Worm (Caenorhabditis elegans) whole organism, early embryonic: Measurements from ENCODE around the gene C14C10.2.

Experiments used
- B0310.2 ChIP-seq: sonication (generic microtip); optimal IDR thresholded peaks from 2 replicates; lab custom pipeline; 2016; ENCODE audit warnings: mild to moderate bottlenecking, missing genetic modification characterization, missing compliant biosample characterization
- F13C5.2 ChIP-seq: sonication (generic microtip); optimal IDR thresholded peaks from 2 replicates; lab custom pipeline; 2017; ENCODE audit warnings: mild to moderate bottlenecking, missing genetic modification characterization, inconsistent platforms, missing compliant biosample characterization
- aly-1 ChIP-seq: sonication (generic microtip); optimal IDR thresholded peaks from 2 replicates; lab custom pipeline; 2016; ENCODE audit warnings: missing genetic modification characterization, missing compliant biosample characterization
- ama-1 ChIP-seq: fragments of 150-350 bp; optimal IDR thresholded peaks from 2 replicates; lab custom pipeline; 2014
- ceh-13 ChIP-seq: fragments of 200-800 bp; sonication (Bioruptor generic); optimal IDR thresholded peaks from 2 replicates; lab custom pipeline; 2018; ENCODE audit warnings: mild to moderate bottlenecking, missing genetic modification characterization, missing compliant biosample characterization
- ceh-36 ChIP-seq: sonication (generic microtip); optimal IDR thresholded peaks from 2 replicates; lab custom pipeline; 2016; ENCODE audit warnings: missing genetic modification characterization, inconsistent platforms, missing compliant biosample characterization
- ets-7 ChIP-seq: sonication (generic microtip); optimal IDR thresholded peaks from 2 replicates; lab custom pipeline; 2016; ENCODE audit warnings: missing genotype, missing genetic modification characterization, missing compliant biosample characterization
- flt-1 ChIP-seq: fragments of 200-800 bp; sonication (Bioruptor generic); IDR thresholded peaks from 2 replicates; pipeline ENCODE4 v1.3.6; 2022; ENCODE audit warnings: missing genetic modification characterization, missing compliant biosample characterization
- hmbx-1 ChIP-seq: sonication (generic microtip); optimal IDR thresholded peaks from 2 replicates; lab custom pipeline; 2016; ENCODE audit warnings: mild to moderate bottlenecking, missing genetic modification characterization, missing compliant biosample characterization
- hmg-4 ChIP-seq: fragments of 200-800 bp; sonication (Bioruptor generic); optimal IDR thresholded peaks from 2 replicates; lab custom pipeline; 2018; ENCODE audit warnings: mild to moderate bottlenecking, missing genetic modification characterization, missing compliant biosample characterization
- hnd-1 ChIP-seq: sonication (generic microtip); optimal IDR thresholded peaks from 2 replicates; lab custom pipeline; 2016; ENCODE audit warnings: missing genetic modification characterization, missing compliant biosample characterization
- pes-1 ChIP-seq: fragments of 200-800 bp; sonication (Bioruptor generic); IDR thresholded peaks from 2 replicates; pipeline ENCODE4 v1.3.6; 2022; ENCODE audit warnings: missing genetic modification reagents, missing genetic modification characterization, missing compliant biosample characterization
- scrt-1 ChIP-seq: fragments of 200-800 bp; sonication (Bioruptor generic); IDR thresholded peaks from 2 replicates; pipeline ENCODE4 v1.3.6; 2022; ENCODE audit warnings: missing genetic modification characterization, missing compliant biosample characterization
- sea-1 ChIP-seq: fragments of 200-800 bp; sonication (Bioruptor generic); conservative IDR thresholded peaks from 2 replicates; pipeline ENCODE4 v1.3.6; 2022; ENCODE audit warnings: missing genetic modification characterization, missing compliant biosample characterization
- tbx-11 ChIP-seq: fragments of 200-800 bp; sonication (Bioruptor generic); IDR thresholded peaks from 2 replicates; pipeline ENCODE4 v1.3.6; 2022; ENCODE audit warnings: missing genetic modification characterization, missing compliant biosample characterization
- tbx-37 ChIP-seq: fragments of 200-800 bp; sonication (Bioruptor generic); conservative IDR thresholded peaks from 2 replicates; pipeline ENCODE4 v1.3.6; 2022; ENCODE audit warnings: missing genetic modification reagents, missing genetic modification characterization, missing compliant biosample characterization
- tra-4 ChIP-seq: sonication (generic microtip); optimal IDR thresholded peaks from 2 replicates; lab custom pipeline; 2017; ENCODE audit warnings: missing genetic modification characterization, missing compliant biosample characterization

C14C10.2 gene

DNA sequence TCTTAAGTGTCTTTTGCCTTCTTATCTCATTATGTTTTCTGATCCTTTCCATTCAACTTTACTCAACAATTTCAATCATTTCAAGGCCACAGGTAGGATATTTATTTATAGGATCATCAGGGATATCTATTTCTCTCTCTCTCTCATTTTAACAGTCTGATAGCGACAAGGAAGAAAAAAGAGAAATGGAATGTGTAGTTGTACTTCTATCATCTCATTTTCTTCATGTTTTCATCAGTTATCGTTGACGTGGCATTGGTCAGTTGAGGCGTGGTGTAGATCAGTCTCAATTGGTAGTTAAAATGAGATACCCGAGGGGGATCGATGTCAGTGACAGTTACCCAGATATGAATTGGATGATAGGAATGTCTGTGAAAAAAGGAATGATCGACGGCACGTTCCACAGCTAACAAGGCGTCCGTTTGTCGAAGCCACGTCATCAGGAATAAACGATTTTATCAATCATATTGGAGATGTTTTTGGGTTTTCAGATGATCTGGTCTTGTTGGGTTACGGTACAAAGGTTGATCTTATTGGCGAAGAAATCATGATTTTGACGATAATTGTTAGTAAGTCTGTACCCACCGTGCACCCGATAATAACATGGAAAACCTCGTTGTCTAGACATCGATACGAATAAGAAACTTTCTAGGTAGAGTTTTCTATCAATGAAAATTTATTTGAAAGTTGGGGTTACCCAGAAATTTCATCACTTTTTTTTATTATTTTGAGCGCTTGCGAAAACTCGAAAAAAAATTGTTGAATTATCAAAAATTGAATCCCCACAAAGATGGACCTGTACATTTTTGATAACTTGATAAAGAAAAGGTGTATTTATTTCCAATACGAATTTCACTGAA lies 37.9 kb downstream of the C14C10.2 start:
- TF ChIP-seq tbx-11 (GFP tag; lab: Robert Waterston, UW) (no peak), ceh-36 (tag; lab: Kevin White, UChicago) (no peak), ets-7 (tag; lab: Kevin White, UChicago) (no peak), hmbx-1 (no peak), ceh-13 (GFP tag; lab: Kevin White, UChicago) (no peak), scrt-1 (GFP tag; lab: Robert Waterston, UW) (no peak), flt-1 (no peak), F13C5.2 (no peak), tra-4 (tag; lab: Kevin White, UChicago) (no peak), aly-1 (tag; lab: Kevin White, UChicago) (no peak), pes-1 (GFP tag; lab: Robert Waterston, UW) (no peak), sea-1 (no peak)

ce11 chrV:12553286-12553725 lies 39.0 kb downstream of the C14C10.2 start:
- TF ChIP-seq flt-1 (no peak), pes-1 (GFP tag; lab: Robert Waterston, UW) (no peak), ceh-13 (GFP tag; lab: Kevin White, UChicago) (no peak), hmg-4 (GFP tag; lab: Kevin White, UChicago) (no peak), B0310.2 (no peak), tbx-37 (GFP tag; lab: Robert Waterston, UW) (no peak), tbx-11 (GFP tag; lab: Robert Waterston, UW) (no peak), F13C5.2 (no peak), hnd-1 (no peak), hmbx-1 (no peak), scrt-1 (GFP tag; lab: Robert Waterston, UW) (no peak), ets-7 (tag; lab: Kevin White, UChicago) (no peak), sea-1 (no peak), aly-1 (tag; lab: Kevin White, UChicago) (no peak), ceh-36 (tag; lab: Kevin White, UChicago) (no peak)

DNA sequence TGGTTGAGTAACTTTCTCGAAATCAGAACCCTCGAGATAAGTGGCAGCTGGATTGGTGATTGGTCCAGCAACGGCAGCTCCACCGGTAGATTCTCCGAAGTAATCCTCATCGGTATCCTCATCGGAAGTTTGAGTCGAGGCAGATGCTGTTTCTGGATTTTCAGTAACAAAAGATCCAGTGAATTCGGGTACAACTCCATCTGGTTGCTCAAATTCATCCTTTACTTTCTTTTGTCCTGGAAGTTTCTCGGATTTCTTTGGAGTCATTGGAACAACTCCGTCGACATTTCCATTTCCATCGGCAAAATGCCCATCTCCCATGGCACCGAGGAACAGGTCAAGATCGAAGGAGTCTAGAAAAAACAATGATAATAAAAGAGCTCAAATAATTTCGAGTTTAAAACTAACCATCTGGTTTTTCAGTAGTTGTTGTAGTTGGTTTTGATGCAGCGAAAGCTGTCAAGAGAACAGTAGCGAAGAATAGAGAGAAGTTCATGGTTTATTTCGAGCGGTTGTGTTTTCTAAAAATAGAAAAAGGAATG lies 39.5 kb downstream of the C14C10.2 start, which contains the start of gene F45D3.4:
Gene F45D3.4, minus strand, starts transcription at position 521 of the 542 bp plus-strand sequence.
- TF ChIP-seq hnd-1 (no peak), ets-7 (tag; lab: Kevin White, UChicago) (no peak), F13C5.2 (no peak)

DNA sequence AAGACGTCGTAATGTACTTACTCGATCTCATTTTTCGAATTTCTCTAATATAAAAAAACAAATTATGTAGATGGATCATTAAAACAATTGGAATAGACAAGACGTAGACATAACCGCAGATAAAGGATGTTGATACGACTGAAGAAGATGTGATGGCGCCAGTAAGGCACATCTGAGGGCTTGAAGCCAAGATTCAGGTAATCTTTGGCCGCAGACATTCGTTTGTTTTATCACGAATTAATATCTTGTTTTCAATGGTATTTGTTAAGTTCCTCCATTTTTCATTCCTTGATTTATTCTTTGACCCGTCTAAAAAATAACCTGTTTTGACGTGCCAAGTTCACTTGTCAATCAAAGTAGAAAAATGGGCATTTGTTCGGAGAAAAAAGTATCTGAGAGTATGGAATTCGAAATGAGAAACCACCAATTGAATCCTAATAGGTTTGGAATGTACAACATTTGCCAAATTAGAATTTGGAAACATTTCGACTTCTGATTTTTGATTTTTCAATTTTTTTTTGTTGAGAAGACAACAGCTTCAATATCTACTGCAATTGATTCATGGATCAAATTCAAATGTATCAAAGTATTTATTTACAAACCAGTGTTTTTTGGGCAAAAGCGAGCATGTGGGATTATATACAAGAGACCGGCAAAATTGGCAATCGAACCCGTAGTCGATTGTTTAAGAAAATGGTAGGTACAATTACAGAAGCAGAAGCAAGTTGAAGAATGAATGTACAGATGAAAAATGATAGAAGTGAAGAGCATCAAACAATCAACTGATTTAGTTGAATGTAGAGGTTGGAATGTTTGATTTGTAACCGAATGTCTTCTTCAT lies 40.4 kb downstream of the C14C10.2 start:
- no peak for TF ChIP-seq hmg-4 (GFP tag; lab: Kevin White, UChicago)
- TF ChIP-seq aly-1 (tag; lab: Kevin White, UChicago) = no peak
- TF ChIP-seq ets-7 (tag; lab: Kevin White, UChicago) = no peak
- no peak for TF ChIP-seq hnd-1
- no peak for TF ChIP-seq pes-1 (GFP tag; lab: Robert Waterston, UW)
- TF ChIP-seq B0310.2 = no peak
- TF ChIP-seq F13C5.2 = no peak
- no peak for TF ChIP-seq flt-1
- no peak for TF ChIP-seq scrt-1 (GFP tag; lab: Robert Waterston, UW)
- no peak for TF ChIP-seq tra-4 (tag; lab: Kevin White, UChicago)
- TF ChIP-seq ama-1 = no peak
- no peak for TF ChIP-seq hmbx-1
- no peak for TF ChIP-seq ceh-36 (tag; lab: Kevin White, UChicago)
- TF ChIP-seq tbx-11 (GFP tag; lab: Robert Waterston, UW) = no peak

DNA sequence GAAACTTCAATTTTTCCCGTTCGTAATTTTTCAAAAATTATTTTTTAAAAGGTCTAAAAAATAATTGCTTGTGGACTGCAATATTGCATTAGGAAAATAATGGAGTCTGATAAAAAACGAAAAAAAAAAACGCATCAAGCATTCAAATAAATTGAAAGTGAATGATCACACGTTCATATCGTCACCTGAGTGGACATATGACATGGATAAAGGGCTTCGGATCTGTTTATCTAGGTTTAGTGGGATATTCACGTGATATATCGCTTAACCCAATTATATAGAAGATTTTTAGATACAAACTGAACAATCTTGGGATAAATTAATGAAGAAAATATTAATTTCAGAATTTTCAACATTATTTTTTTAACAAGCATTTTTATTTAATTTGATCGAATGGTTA lies 41.5 kb downstream of the C14C10.2 start:
- no peak for TF ChIP-seq pes-1 (GFP tag; lab: Robert Waterston, UW)
- TF ChIP-seq sea-1 = no peak
- TF ChIP-seq B0310.2 = no peak
- TF ChIP-seq F13C5.2 = no peak
- no peak for TF ChIP-seq ama-1
- no peak for TF ChIP-seq tbx-11 (GFP tag; lab: Robert Waterston, UW)
- no peak for TF ChIP-seq ceh-13 (GFP tag; lab: Kevin White, UChicago)
- TF ChIP-seq flt-1 = no peak
- TF ChIP-seq scrt-1 (GFP tag; lab: Robert Waterston, UW) = no peak
- no peak for TF ChIP-seq aly-1 (tag; lab: Kevin White, UChicago)
- no peak for TF ChIP-seq hnd-1
- TF ChIP-seq tra-4 (tag; lab: Kevin White, UChicago) = no peak
- TF ChIP-seq hmbx-1 = no peak
- no peak for TF ChIP-seq ceh-36 (tag; lab: Kevin White, UChicago)
- no peak for TF ChIP-seq ets-7 (tag; lab: Kevin White, UChicago)
- no peak for TF ChIP-seq tbx-37 (GFP tag; lab: Robert Waterston, UW)

ce11 chrV:12550036-12550626 lies 42.1 kb downstream of the C14C10.2 start, which contains the start of gene F45D3.3:
Gene F45D3.3 (minus strand): TSS chrV:12550385.
- no peak for TF ChIP-seq ceh-13 (GFP tag; lab: Kevin White, UChicago)

ce11 chrV:12549604-12550003 lies 42.7 kb downstream of the C14C10.2 start:
- TF ChIP-seq flt-1 (no peak), tbx-37 (GFP tag; lab: Robert Waterston, UW) (no peak)
